Fruit fly (Drosophila melanogaster): Measurements from ENCODE around the gene CG1677.

CG1677 gene

dm6 chrX:7338538-7338937 is 67.1 kb downstream of the CG1677 start (continued):
- TF ChIP-seq prd (optimal IDR thresholded peaks at IDR 0.05) (no peak), prd (GFP tag; IDR thresholded peaks at IDR 0.05) (peak; percentile 49; the same call in 2 of the 3 replicates), vnd (GFP tag; IDR thresholded peaks at IDR 0.05; ENCODE audit: partially characterized antibody) (no peak), Neu2 (GFP tag; optimal IDR thresholded peaks at IDR 0.05; ENCODE audit: borderline replicate concordance) (no peak), ase (GFP tag; IDR thresholded peaks at IDR 0.05) (0 out of 3 replicates have a peak, but pooled peaks have one; percentile 9), CG2712 (tag; optimal IDR thresholded peaks at IDR 0.05) (peak; percentile 70), sna (GFP tag; IDR thresholded peaks at IDR 0.05; ENCODE audit: partially characterized antibody) (no peak), sima (GFP tag; optimal IDR thresholded peaks at IDR 0.05) (no peak), sim (GFP tag; IDR thresholded peaks at IDR 0.05) (no peak), CG17802 (tag; optimal IDR thresholded peaks at IDR 0.05) (no peak), Stat92E (GFP tag; optimal IDR thresholded peaks at IDR 0.05) (no peak), CG1024 (GFP tag; IDR thresholded peaks at IDR 0.05) (peak; percentile 37; the same call in 1 of the 2 replicates), Sox102F (GFP tag; optimal IDR thresholded peaks at IDR 0.05) (peak; percentile 80), CG18262 (tag; optimal IDR thresholded peaks at IDR 0.05) (peak; percentile 69), H15 (GFP tag; IDR thresholded peaks at IDR 0.05) (no peak), mld (GFP tag; IDR thresholded peaks at IDR 0.05; ENCODE audit: partially characterized antibody) (no peak), lilli (GFP tag; optimal IDR thresholded peaks at IDR 0.05) (peak; percentile 44), CG7745 (tag; optimal IDR thresholded peaks at IDR 0.05) (no peak), Nf-YA (GFP tag; IDR thresholded peaks at IDR 0.05) (no peak), CG13775 (GFP tag; optimal IDR thresholded peaks at IDR 0.05) (peak; percentile 61), vvl (GFP tag; IDR thresholded peaks at IDR 0.05) (peak; percentile 72), MESR4 (GFP tag; optimal IDR thresholded peaks at IDR 0.05) (no peak), Poxn (GFP tag; IDR thresholded peaks at IDR 0.05) (no peak), CG12104 (GFP tag; optimal IDR thresholded peaks at IDR 0.05) (peak; percentile 36), chif (GFP tag; optimal IDR thresholded peaks at IDR 0.05) (peak in 1 of 2 experiments; percentile 63), Jarid2 (GFP tag; optimal IDR thresholded peaks at IDR 0.05) (peak; percentile 39), ttk (GFP tag; IDR thresholded peaks at IDR 0.05) (no peak; the same call in 1 of the 2 replicates), CG31388 (GFP tag; optimal IDR thresholded peaks at IDR 0.05) (no peak), dan (GFP tag; IDR thresholded peaks at IDR 0.05) (no peak), CG10321 (GFP tag; IDR thresholded peaks at IDR 0.05) (no peak), CG9797 (GFP tag; optimal IDR thresholded peaks at IDR 0.05) (no peak), CG16813 (GFP tag; IDR thresholded peaks at IDR 0.05; ENCODE audit: partially characterized antibody) (no peak), Drgx (GFP tag; IDR thresholded peaks at IDR 0.05) (no peak), Side (GFP tag; optimal IDR thresholded peaks at IDR 0.05) (peak; percentile 50), CG6689 (GFP tag; IDR thresholded peaks at IDR 0.05) (peak; percentile 54; the same call in 1 of the 2 replicates), inv (GFP tag; IDR thresholded peaks at IDR 0.05; ENCODE audit: partially characterized antibody) (no peak), da (GFP tag; optimal IDR thresholded peaks at IDR 0.05) (no peak), CG7963 (GFP tag; IDR thresholded peaks at IDR 0.05; ENCODE audit: partially characterized antibody) (no peak), CG12155 (GFP tag; optimal IDR thresholded peaks at IDR 0.05) (peak; percentile 45), gfzf (GFP tag; optimal IDR thresholded peaks at IDR 0.05) (no peak), CG15514 (GFP tag; optimal IDR thresholded peaks at IDR 0.05) (peak; percentile 44), CG32772 (GFP tag; IDR thresholded peaks at IDR 0.05) (no peak), CG8290 (GFP tag; optimal IDR thresholded peaks at IDR 0.05) (peak; percentile 10), CG8290 (tag; optimal IDR thresholded peaks at IDR 0.05) (peak in 1 of 2 experiments; percentile 78), lbe (GFP tag; optimal IDR thresholded peaks at IDR 0.05) (no peak), Dek (tag; optimal IDR thresholded peaks at IDR 0.05) (peak; percentile 41), Dip2 (GFP tag; IDR thresholded peaks at IDR 0.05) (no peak), sob (GFP tag; IDR thresholded peaks at IDR 0.05) (peak; percentile 54), CG33213 (GFP tag; optimal IDR thresholded peaks at IDR 0.05) (no peak), CG3407 (GFP tag; optimal IDR thresholded peaks at IDR 0.05) (peak; percentile 33), tna (GFP tag; IDR thresholded peaks at IDR 0.05; ENCODE audit: partially characterized antibody) (no peak)

All from whole organism, embryonic.